Worm (Caenorhabditis elegans) whole organism, L4/young adult: ENCODE results near the gene swsn-7.
A peak's percentile ranks its signal among the peaks of the same experiment; 100 is the strongest.

Source experiments
- W03F9.2 ChIP-seq: fragments of 150-350 bp; optimal IDR thresholded peaks from 2 replicates; lab custom pipeline; 2014; ENCODE audit warnings: missing biosample characterization, missing genetic modification characterization
- dao-5 ChIP-seq: sonication (generic microtip); optimal IDR thresholded peaks from 2 replicates; lab custom pipeline; 2016; ENCODE audit warnings: missing genotype, missing genetic modification characterization, moderate library complexity, missing compliant biosample characterization
- him-1 ChIP-seq: sonication (generic microtip); optimal IDR thresholded peaks from 2 replicates; lab custom pipeline; 2016; ENCODE audit warnings: missing genotype, missing genetic modification reagents, missing genetic modification characterization, missing compliant biosample characterization

The swsn-7 gene

ce11 chrII:8027663-8028062 is at the start of gene swsn-7:
swsn-7 (minus strand) TSS chrII:8027763.
- TF ChIP-seq W03F9.2 (no peak), him-1 (no peak), dao-5 (no peak)

DNA sequence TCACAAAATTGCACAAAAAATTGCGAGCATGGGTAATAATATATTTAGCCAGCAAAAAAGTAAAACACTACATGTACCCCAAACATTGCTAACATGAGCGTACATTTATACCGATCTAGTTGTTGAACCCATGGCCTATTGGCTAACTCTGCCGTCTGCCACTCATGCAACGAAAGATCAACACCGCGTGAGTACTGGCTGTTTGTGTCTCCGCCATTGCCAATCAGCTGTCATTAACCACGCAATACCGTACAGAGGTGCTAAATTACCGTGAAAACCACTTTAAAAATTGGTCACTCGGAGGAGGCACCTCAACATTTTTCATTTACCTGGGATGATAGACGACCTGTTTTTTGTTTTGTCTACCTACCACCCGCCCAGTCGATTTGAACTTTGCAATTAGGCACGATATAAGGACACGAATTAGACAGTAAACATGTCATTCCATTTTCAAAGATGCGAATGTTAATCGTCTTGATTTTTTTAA is 47.8 kb upstream of the swsn-7 start, which contains the start of gene K02C4.2:
Gene K02C4.2, plus strand, starts transcription at position 437 of the 487 bp plus-strand sequence.
- peak; percentile 83 for TF ChIP-seq dao-5
- peak; percentile 13 for TF ChIP-seq him-1
- peak; percentile 46 for TF ChIP-seq W03F9.2

DNA sequence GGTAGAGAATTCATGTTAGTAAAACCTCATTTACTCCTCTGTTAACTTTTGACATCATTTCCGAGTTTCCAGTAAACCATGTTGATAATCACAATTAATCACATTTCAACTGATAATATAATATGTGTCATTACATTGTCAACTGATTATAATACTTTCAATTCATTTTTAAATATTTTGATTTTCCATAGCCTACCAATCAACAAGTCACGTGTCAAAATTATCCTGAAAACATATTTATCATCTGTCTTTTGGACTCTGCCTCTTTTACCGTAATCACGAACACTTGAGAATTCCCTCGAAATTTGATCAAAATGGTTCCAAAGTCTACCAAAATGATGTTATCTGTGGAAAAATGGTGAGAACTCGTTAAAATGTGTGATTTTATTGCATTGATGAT is 46.5 kb upstream of the swsn-7 start:
- TF ChIP-seq dao-5 (no peak), him-1 (no peak), W03F9.2 (no peak)

ce11 chrII:8073222-8073621 is 45.7 kb upstream of the swsn-7 start, which contains the start of gene gpcp-2:
gpcp-2 (minus strand) TSS chrII:8073374.
- no peak for TF ChIP-seq W03F9.2
- TF ChIP-seq him-1 = no peak
- no peak for TF ChIP-seq dao-5

ce11 chrII:8071801-8072544 is 44.4 kb upstream of the swsn-7 start:
- TF ChIP-seq him-1 = peak; percentile 31
- no peak for TF ChIP-seq dao-5
- TF ChIP-seq W03F9.2 = no peak

- TF ChIP-seq dao-5 (no peak), him-1 (no peak), W03F9.2 (no peak)
Observed at ce11 chrII:8071012-8071625, 43.6 kb upstream of the swsn-7 start.

- TF ChIP-seq him-1 (no peak), dao-5 (no peak)
Observed at ce11 chrII:8065985-8066384, 38.4 kb upstream of the swsn-7 start, which contains the start of gene pdha-1. pdha-1 (plus strand) TSS chrII:8066285.

- TF ChIP-seq him-1 (no peak), W03F9.2 (peak; percentile 66)
Observed at ce11 chrII:8062334-8062791, 34.8 kb upstream of the swsn-7 start, which contains the start of gene ufd-2. ufd-2 (plus strand) TSS chrII:8062741.

DNA sequence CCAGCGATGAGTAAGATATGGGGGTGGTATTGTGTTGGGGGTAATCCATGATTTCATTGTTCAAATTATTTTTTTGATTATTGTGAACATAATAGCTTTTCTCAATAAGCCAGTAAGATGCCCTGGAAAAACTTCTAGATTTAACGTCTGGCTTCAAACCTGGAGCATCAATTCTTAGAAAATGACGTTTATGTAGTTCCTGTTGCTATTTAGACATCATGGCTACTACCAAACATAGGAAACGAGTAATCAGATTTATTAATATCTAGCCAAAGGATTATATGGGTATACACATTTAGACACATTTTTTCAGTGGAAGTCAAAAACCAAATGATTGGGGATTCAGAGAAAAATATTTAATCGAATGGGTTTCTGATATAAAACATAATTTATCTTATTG is 32.0 kb upstream of the swsn-7 start:
- TF ChIP-seq him-1 = no peak
- no peak for TF ChIP-seq W03F9.2
- TF ChIP-seq dao-5 = no peak

ce11 chrII:8058769-8059168 is 31.2 kb upstream of the swsn-7 start, which contains the start of gene T05H10.8:
T05H10.8 (plus strand) TSS chrII:8059069.
- TF ChIP-seq him-1 (no peak), dao-5 (no peak), W03F9.2 (no peak)

ce11 chrII:8057911-8058310 is 30.3 kb upstream of the swsn-7 start:
- TF ChIP-seq dao-5 (no peak), W03F9.2 (no peak), him-1 (no peak)

- TF ChIP-seq W03F9.2 (no peak), him-1 (no peak), dao-5 (no peak)
Observed at ce11 chrII:8052850-8053249, 25.3 kb upstream of the swsn-7 start, which contains the start of gene T05H10.4. T05H10.4 (plus strand) TSS chrII:8053150.

DNA sequence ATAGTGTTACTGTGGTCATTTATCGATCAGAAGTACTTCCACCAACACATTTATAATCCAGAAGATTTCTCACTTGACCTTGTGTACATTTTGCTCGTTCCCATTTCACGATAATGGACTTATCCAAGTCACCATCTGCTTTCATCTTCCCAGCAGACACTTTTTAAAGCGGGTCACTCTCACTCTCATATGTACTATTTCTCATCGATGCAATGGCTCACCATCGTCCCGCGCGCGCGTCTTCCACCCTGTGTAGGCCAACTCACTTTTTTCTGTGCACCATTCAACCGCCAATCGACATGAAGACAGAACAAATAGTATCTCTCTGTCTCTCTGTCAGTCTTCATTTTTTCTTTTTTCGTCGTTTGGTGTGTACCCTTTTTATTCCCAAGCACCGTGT is 24.6 kb upstream of the swsn-7 start:
- TF ChIP-seq dao-5 = no peak
- no peak for TF ChIP-seq him-1
- TF ChIP-seq W03F9.2 = no peak

DNA sequence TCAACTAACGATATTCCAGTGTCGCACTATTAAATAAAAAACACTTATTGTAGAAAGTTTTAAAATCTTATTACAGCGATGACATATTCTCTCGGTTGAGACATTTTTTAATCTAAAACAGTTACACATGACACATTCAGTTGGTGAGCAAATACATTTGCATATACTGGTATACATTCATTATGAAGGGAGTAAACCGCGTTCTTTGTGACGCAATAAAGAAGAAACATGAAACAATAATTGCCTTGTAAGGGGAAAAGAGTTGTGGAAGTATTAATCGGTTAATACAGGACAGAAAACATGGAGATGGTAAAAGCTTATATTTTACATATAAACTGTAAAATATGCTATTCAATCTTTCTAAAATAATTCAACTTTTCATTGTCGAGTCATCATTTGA is 23.8 kb upstream of the swsn-7 start:
- no peak for TF ChIP-seq dao-5
- TF ChIP-seq him-1 = no peak
- no peak for TF ChIP-seq W03F9.2

ce11 chrII:8050477-8050876 is 22.9 kb upstream of the swsn-7 start, which contains the start of gene mtre-1:
mtre-1 (minus strand) TSS chrII:8050577.
- no peak for TF ChIP-seq dao-5
- TF ChIP-seq W03F9.2 = no peak
- TF ChIP-seq him-1 = no peak

ce11 chrII:8047264-8047663 is 19.7 kb upstream of the swsn-7 start, which contains the start of gene apn-1:
apn-1 (plus strand) TSS chrII:8047564.
- TF ChIP-seq W03F9.2 (no peak), him-1 (no peak), dao-5 (no peak)
